Fruit fly (Drosophila melanogaster): Measurements from ENCODE around the gene Eip75B.

DNA sequence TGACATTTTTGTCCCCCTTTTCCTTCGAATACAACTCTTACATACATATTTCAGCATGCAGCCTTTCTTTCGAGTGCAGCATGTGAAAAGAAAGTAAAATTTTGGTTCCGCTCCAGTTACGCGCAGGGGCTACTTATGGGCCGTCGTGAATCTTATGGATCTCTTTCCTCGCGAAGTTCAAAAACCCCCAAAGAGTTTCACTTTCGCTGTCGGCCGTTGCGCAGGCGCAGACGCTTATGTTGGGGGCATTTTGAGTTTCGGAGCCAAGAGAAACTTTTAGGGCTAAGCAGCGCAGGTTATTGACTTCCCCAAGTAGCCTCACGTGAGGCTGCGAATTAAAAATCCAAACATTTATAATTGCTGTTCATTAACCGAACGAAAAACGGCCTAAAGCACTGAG lies 125.9 kb downstream of the Eip75B start:
- TF ChIP-seq usp (GFP tag; optimal IDR thresholded peaks at IDR 0.05), result no peak
- no peak for TF ChIP-seq pan (optimal IDR thresholded peaks at IDR 0.05)
- TF ChIP-seq psq (GFP tag; optimal IDR thresholded peaks at IDR 0.05), result no peak
- no peak for TF ChIP-seq dsf (GFP tag; optimal IDR thresholded peaks at IDR 0.05; ENCODE audit: borderline replicate concordance)
- TF ChIP-seq Dfd (GFP tag; optimal IDR thresholded peaks at IDR 0.05), result no peak
